Worm (Caenorhabditis elegans) whole organism, midembryonic: ENCODE data around the gene mig-15.

Source experiments
- cog-1 ChIP-seq: sonication (generic microtip); optimal IDR thresholded peaks from 2 replicates; lab custom pipeline; 2016; ENCODE audit warnings: missing genetic modification characterization, missing compliant biosample characterization
- flt-1 ChIP-seq: fragments of 200-800 bp; sonication (Bioruptor generic); IDR thresholded peaks from 2 replicates; pipeline ENCODE4 v1.3.6; 2022; ENCODE audit warnings: missing genetic modification characterization, missing compliant biosample characterization
- med-1 ChIP-seq: sonication (generic microtip); optimal IDR thresholded peaks from 2 replicates; lab custom pipeline; 2017; ENCODE audit warnings: missing genetic modification characterization, mild to moderate bottlenecking, missing compliant biosample characterization, antibody characterized with exemption, missing genetic modification reagents; ENCODE audit not compliant: insufficient read depth
- tab-1 ChIP-seq: fragments of 200-800 bp; sonication (Bioruptor generic); IDR thresholded peaks from 2 replicates; pipeline ENCODE4 v1.3.6; 2022; ENCODE audit warnings: missing genetic modification characterization, missing compliant biosample characterization
- ztf-23 ChIP-seq: fragments of 200-800 bp; sonication (Bioruptor generic); IDR thresholded peaks from 2 replicates; pipeline ENCODE4 v1.3.6; 2022; ENCODE audit warnings: missing genetic modification reagents, missing genetic modification characterization, missing compliant biosample characterization
- ztf-29 ChIP-seq: fragments of 200-800 bp; sonication (Bioruptor generic); IDR thresholded peaks from 2 replicates; pipeline ENCODE4 v1.3.6; 2022; ENCODE audit warnings: missing genetic modification reagents, missing genetic modification characterization, missing compliant biosample characterization

DNA sequence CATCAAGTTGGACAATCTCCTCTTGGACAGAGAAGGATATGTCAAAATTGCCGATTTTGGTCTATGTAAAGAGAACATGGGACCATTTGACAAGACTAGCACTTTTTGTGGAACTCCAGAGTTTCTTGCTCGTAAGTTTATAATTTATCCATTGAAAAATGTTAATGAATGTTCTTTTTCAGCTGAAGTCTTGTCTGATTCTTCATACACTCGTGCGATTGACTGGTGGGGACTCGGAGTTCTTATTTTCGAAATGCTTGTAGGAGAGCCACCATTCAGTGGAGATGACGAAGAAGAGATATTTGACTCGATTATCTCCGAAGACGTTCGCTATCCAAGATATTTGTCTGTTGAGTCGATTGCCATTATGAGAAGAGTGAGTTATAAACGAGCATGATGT is 27.3 kb downstream of the mig-15 start:
- TF ChIP-seq med-1 (GFP tag; lab: Kevin White, UChicago) = no peak
- no peak for TF ChIP-seq flt-1 (GFP tag; lab: Robert Waterston, UW)
- no peak for TF ChIP-seq tab-1 (GFP tag; lab: Robert Waterston, UW)
- TF ChIP-seq ztf-29 = no peak
- no peak for TF ChIP-seq cog-1
- no peak for TF ChIP-seq ztf-23 (GFP tag; lab: Robert Waterston, UW)
